Fruit fly (Drosophila melanogaster): ENCODE results near the gene CG32152.

CG32152 gene

dm6 chr3L:16177751-16178150, 33.9 kb upstream of the CG32152 start:
- TF ChIP-seq Dif (GFP tag; optimal IDR thresholded peaks at IDR 0.05; ENCODE audit: partially characterized antibody) (no peak), Dfd (GFP tag; optimal IDR thresholded peaks at IDR 0.05) (no peak), N (GFP tag; optimal IDR thresholded peaks at IDR 0.05) (no peak), Hnf4 (GFP tag; optimal IDR thresholded peaks at IDR 0.05) (no peak), rgr (GFP tag; optimal IDR thresholded peaks at IDR 0.05) (no peak), CG9705 (GFP tag; optimal IDR thresholded peaks at IDR 0.05) (no peak), fru (GFP tag; optimal IDR thresholded peaks at IDR 0.05) (no peak), Vsx2 (GFP tag; optimal IDR thresholded peaks at IDR 0.05; ENCODE audit: partially characterized antibody) (no peak), Hr83 (GFP tag; optimal IDR thresholded peaks at IDR 0.05; ENCODE audit: poor library complexity, severe bottlenecking) (no peak), CrebA (GFP tag; optimal IDR thresholded peaks at IDR 0.05; ENCODE audit: borderline replicate concordance) (no peak), ey (GFP tag; optimal IDR thresholded peaks at IDR 0.05) (no peak), dsf (GFP tag; optimal IDR thresholded peaks at IDR 0.05; ENCODE audit: borderline replicate concordance) (no peak), h (GFP tag; optimal IDR thresholded peaks at IDR 0.05) (no peak), Mio (GFP tag; optimal IDR thresholded peaks at IDR 0.05) (no peak), Rel (GFP tag; optimal IDR thresholded peaks at IDR 0.05) (no peak), Rel (tag; optimal IDR thresholded peaks at IDR 0.05) (no peak), HLH106 (tag; optimal IDR thresholded peaks at IDR 0.05) (no peak), br (GFP tag; optimal IDR thresholded peaks at IDR 0.05) (no peak), usp (GFP tag; optimal IDR thresholded peaks at IDR 0.05) (no peak)

- TF ChIP-seq tai (GFP tag; optimal IDR thresholded peaks at IDR 0.05) (no peak), GATAd (GFP tag; optimal IDR thresholded peaks at IDR 0.05) (no peak), ey (GFP tag; optimal IDR thresholded peaks at IDR 0.05) (peak; percentile 45), dsf (GFP tag; optimal IDR thresholded peaks at IDR 0.05; ENCODE audit: borderline replicate concordance) (no peak), foxo (GFP tag; optimal IDR thresholded peaks at IDR 0.05) (peak in 1 of 2 experiments; percentile 61), sv (GFP tag; optimal IDR thresholded peaks at IDR 0.05) (no peak), woc (GFP tag; optimal IDR thresholded peaks at IDR 0.05) (peak; percentile 69), N (GFP tag; optimal IDR thresholded peaks at IDR 0.05) (no peak), brk (GFP tag; optimal IDR thresholded peaks at IDR 0.05) (peak; percentile 22), CrebA (GFP tag; optimal IDR thresholded peaks at IDR 0.05; ENCODE audit: borderline replicate concordance) (no peak), Jra (GFP tag; optimal IDR thresholded peaks at IDR 0.05) (no peak), h (GFP tag; optimal IDR thresholded peaks at IDR 0.05) (peak; percentile 56), CG9705 (GFP tag; optimal IDR thresholded peaks at IDR 0.05) (peak; percentile 40), psq (GFP tag; optimal IDR thresholded peaks at IDR 0.05) (peak; percentile 61), Sp1 (GFP tag; optimal IDR thresholded peaks at IDR 0.05) (peak; percentile 72), lola (GFP tag; optimal IDR thresholded peaks at IDR 0.05) (no peak), dl (GFP tag; optimal IDR thresholded peaks at IDR 0.05; ENCODE audit: insufficient read depth in 1 of 2, partially characterized antibody in 2 of 2) (peak in 1 of 2 experiments; percentile 22), br (GFP tag; optimal IDR thresholded peaks at IDR 0.05) (peak; percentile 36), Abd-B (GFP tag; optimal IDR thresholded peaks at IDR 0.05) (no peak), Mio (GFP tag; optimal IDR thresholded peaks at IDR 0.05) (no peak), Rel (GFP tag; optimal IDR thresholded peaks at IDR 0.05) (no peak), Rel (tag; optimal IDR thresholded peaks at IDR 0.05) (peak; percentile 17), fru (GFP tag; optimal IDR thresholded peaks at IDR 0.05) (peak; percentile 48), Hnf4 (GFP tag; optimal IDR thresholded peaks at IDR 0.05) (no peak), Hr78 (GFP tag; optimal IDR thresholded peaks at IDR 0.05) (no peak), Dfd (GFP tag; optimal IDR thresholded peaks at IDR 0.05) (no peak), Hr83 (GFP tag; optimal IDR thresholded peaks at IDR 0.05; ENCODE audit: poor library complexity, severe bottlenecking) (peak; percentile 42), dmrt93B (GFP tag; optimal IDR thresholded peaks at IDR 0.05) (peak; percentile 15), rgr (GFP tag; optimal IDR thresholded peaks at IDR 0.05) (peak; percentile 45), pan (optimal IDR thresholded peaks at IDR 0.05) (no peak), sage (GFP tag; optimal IDR thresholded peaks at IDR 0.05) (no peak), CG32264 (GFP tag; optimal IDR thresholded peaks at IDR 0.05) (no peak), Myc (optimal IDR thresholded peaks at IDR 0.05) (no peak), OdsH (GFP tag; optimal IDR thresholded peaks at IDR 0.05) (peak; percentile 62), Vsx2 (GFP tag; optimal IDR thresholded peaks at IDR 0.05; ENCODE audit: partially characterized antibody) (peak; percentile 70), usp (GFP tag; optimal IDR thresholded peaks at IDR 0.05) (no peak), jim (GFP tag; optimal IDR thresholded peaks at IDR 0.05) (no peak), HLH106 (tag; optimal IDR thresholded peaks at IDR 0.05) (peak; percentile 76), Dif (GFP tag; optimal IDR thresholded peaks at IDR 0.05; ENCODE audit: partially characterized antibody) (peak; percentile 63)
Measured at dm6 chr3L:16177309-16177708, 33.5 kb upstream of the CG32152 start.

All from whole organism, wandering third instar larva.